Worm (Caenorhabditis elegans) whole organism, L2 larva: ENCODE results near the gene B0280.17.
"Not testable (repeated sequence)": the region's sequence is repeated elsewhere in the genome, so short reads cannot be mapped to it uniquely, and the experiment has no call there.

Source experiments
- C34F6.9 ChIP-seq: fragments of 150-350 bp; optimal IDR thresholded peaks from 2 replicates; lab custom pipeline; 2014; ENCODE audit warnings: missing biosample characterization, missing genetic modification characterization
- Y55F3AM.14 ChIP-seq: fragments of 200-800 bp; sonication (Bioruptor generic); optimal IDR thresholded peaks from 2 replicates; lab custom pipeline; 2018; ENCODE audit warnings: mild to moderate bottlenecking, missing genetic modification characterization, missing compliant biosample characterization
- ZK546.5 ChIP-seq: sonication (generic microtip); optimal IDR thresholded peaks from 2 replicates; lab custom pipeline; 2017; ENCODE audit warnings: missing biosample characterization, missing genetic modification characterization
- aly-2 ChIP-seq: fragments of 150-350 bp; optimal IDR thresholded peaks from 2 replicates; lab custom pipeline; 2014; ENCODE audit warnings: missing biosample characterization, missing genetic modification characterization
- ama-1 ChIP-seq: fragments of 150-350 bp; optimal IDR thresholded peaks from 2 replicates; lab custom pipeline; 2018; ENCODE audit warnings: inconsistent platforms
- blmp-1 ChIP-seq: sonication (generic microtip); optimal IDR thresholded peaks from 2 replicates; lab custom pipeline; 2017; ENCODE audit warnings: missing genetic modification characterization, mild to moderate bottlenecking, missing compliant biosample characterization, antibody characterized with exemption, moderate library complexity; ENCODE audit not compliant: insufficient read depth
- ceh-16 ChIP-seq: fragments of 150-350 bp; optimal IDR thresholded peaks from 2 replicates; lab custom pipeline; 2014; ENCODE audit warnings: missing biosample characterization, missing genetic modification characterization
- ceh-82 ChIP-seq: fragments of 150-350 bp; optimal IDR thresholded peaks from 2 replicates; lab custom pipeline; 2014; ENCODE audit warnings: missing biosample characterization, missing genetic modification characterization
- crh-2 ChIP-seq: sonication (generic microtip); optimal IDR thresholded peaks from 2 replicates; lab custom pipeline; 2017; ENCODE audit warnings: missing biosample characterization, missing genetic modification characterization
- dmd-4 ChIP-seq: sonication (generic microtip); optimal IDR thresholded peaks from 2 replicates; lab custom pipeline; 2017; ENCODE audit warnings: missing biosample characterization, missing genetic modification characterization
- egl-27 ChIP-seq: sonication (generic microtip); optimal IDR thresholded peaks from 3 replicates; lab custom pipeline; 2017; ENCODE audit warnings: missing biosample characterization, missing genetic modification reagents, missing genetic modification characterization
- elt-1 ChIP-seq: fragments of 150-350 bp; optimal IDR thresholded peaks from 2 replicates; lab custom pipeline; 2014; ENCODE audit warnings: missing biosample characterization, missing genetic modification characterization
- elt-3 ChIP-seq: sonication (generic microtip); optimal IDR thresholded peaks from 2 replicates; lab custom pipeline; 2017; ENCODE audit warnings: missing biosample characterization, missing genetic modification characterization
- gmeb-1 ChIP-seq: fragments of 150-350 bp; optimal IDR thresholded peaks from 2 replicates; lab custom pipeline; 2014; ENCODE audit warnings: missing biosample characterization, missing genetic modification characterization
- lin-11 ChIP-seq: fragments of 150-350 bp; sonication (generic microtip); optimal IDR thresholded peaks from 2 replicates; lab custom pipeline; 2014; ENCODE audit warnings: missing biosample characterization, missing genetic modification characterization, inconsistent platforms, mixed read lengths
- lin-13 ChIP-seq: fragments of 150-350 bp; optimal IDR thresholded peaks from 2 replicates; lab custom pipeline; 2014; ENCODE audit warnings: missing biosample characterization, missing genetic modification reagents, missing genetic modification characterization
- lin-39 ChIP-seq: fragments of 150-350 bp; optimal IDR thresholded peaks from 2 replicates; lab custom pipeline; 2014; ENCODE audit warnings: missing biosample characterization, missing genetic modification reagents, missing genetic modification characterization
- lsy-2 ChIP-seq, 2 experiments: fragments of 150-350 bp in 1 of 2; sonication (generic microtip) in 1 of 2; optimal IDR thresholded peaks; 2 replicates each; lab custom pipeline; 2014 to 2017; ENCODE audit warnings: missing biosample characterization in 2 of 2, missing genetic modification characterization in 2 of 2
- mbf-1 ChIP-seq: sonication (generic microtip); optimal IDR thresholded peaks from 2 replicates; lab custom pipeline; 2017; ENCODE audit warnings: missing biosample characterization, missing genetic modification characterization
- mdl-1 ChIP-seq, 2 experiments: fragments of 150-350 bp in 1 of 2; sonication (generic microtip) in 1 of 2; optimal IDR thresholded peaks; 2 replicates each; lab custom pipeline; 2017; ENCODE audit warnings: missing biosample characterization in 2 of 2, missing genetic modification characterization in 2 of 2
- nhr-10 ChIP-seq: sonication (generic microtip); optimal IDR thresholded peaks from 2 replicates; lab custom pipeline; 2017; ENCODE audit warnings: missing biosample characterization, missing genetic modification characterization
- nhr-11 ChIP-seq: fragments of 150-350 bp; optimal IDR thresholded peaks from 2 replicates; lab custom pipeline; 2014; ENCODE audit warnings: missing biosample characterization, missing genetic modification characterization
- nhr-12 ChIP-seq: fragments of 150-350 bp; optimal IDR thresholded peaks from 2 replicates; lab custom pipeline; 2014; ENCODE audit warnings: missing biosample characterization, missing genetic modification characterization
- nhr-129 ChIP-seq: fragments of 150-350 bp; optimal IDR thresholded peaks from 2 replicates; lab custom pipeline; 2014; ENCODE audit warnings: missing biosample characterization, missing genetic modification characterization
- nhr-21 ChIP-seq: fragments of 150-350 bp; optimal IDR thresholded peaks from 2 replicates; lab custom pipeline; 2014; ENCODE audit warnings: missing biosample characterization, missing genetic modification characterization
- nhr-237 ChIP-seq: fragments of 150-350 bp; optimal IDR thresholded peaks from 2 replicates; lab custom pipeline; 2014; ENCODE audit warnings: missing biosample characterization, missing genetic modification characterization
- nhr-6 ChIP-seq: fragments of 150-350 bp; optimal IDR thresholded peaks from 2 replicates; lab custom pipeline; 2014; ENCODE audit warnings: missing biosample characterization, missing genetic modification characterization
- nhr-77 ChIP-seq: fragments of 150-350 bp; optimal IDR thresholded peaks from 2 replicates; lab custom pipeline; 2014; ENCODE audit warnings: missing biosample characterization, missing genetic modification characterization
- peb-1 ChIP-seq: fragments of 150-350 bp; optimal IDR thresholded peaks from 2 replicates; lab custom pipeline; 2014; ENCODE audit warnings: missing biosample characterization, missing genetic modification characterization
- sem-4 ChIP-seq: fragments of 150-350 bp; optimal IDR thresholded peaks from 2 replicates; lab custom pipeline; 2014; ENCODE audit warnings: missing biosample characterization, missing genetic modification reagents, missing genetic modification characterization
- skn-1 ChIP-seq: sonication (generic microtip); optimal IDR thresholded peaks from 2 replicates; lab custom pipeline; 2017; ENCODE audit warnings: missing biosample characterization, missing genetic modification characterization
- sma-3 ChIP-seq: sonication (generic microtip); optimal IDR thresholded peaks from 2 replicates; lab custom pipeline; 2016; ENCODE audit warnings: missing genetic modification reagents, missing genetic modification characterization, missing compliant biosample characterization
- unc-39 ChIP-seq: fragments of 150-350 bp; optimal IDR thresholded peaks from 2 replicates; lab custom pipeline; 2014; ENCODE audit warnings: missing biosample characterization, missing genetic modification characterization
- unc-55 ChIP-seq: fragments of 150-350 bp; sonication (generic microtip); optimal IDR thresholded peaks from 3 replicates; lab custom pipeline; 2014; ENCODE audit warnings: missing biosample characterization, missing genetic modification reagents, missing genetic modification characterization
- unc-62 ChIP-seq: fragments of 150-350 bp; optimal IDR thresholded peaks from 2 replicates; lab custom pipeline; 2014; ENCODE audit warnings: missing biosample characterization, missing genetic modification reagents, missing genetic modification characterization
- zag-1 ChIP-seq: fragments of 150-350 bp; optimal IDR thresholded peaks from 2 replicates; lab custom pipeline; 2014; ENCODE audit warnings: missing biosample characterization, missing genetic modification characterization
- ztf-1 ChIP-seq: fragments of 200-800 bp; sonication (Bioruptor generic); conservative IDR thresholded peaks from 2 replicates; pipeline ENCODE4 v1.3.6; 2022; ENCODE audit warnings: missing genetic modification characterization, missing compliant biosample characterization
- ztf-4 ChIP-seq: fragments of 150-350 bp; optimal IDR thresholded peaks from 2 replicates; lab custom pipeline; 2014; ENCODE audit warnings: missing biosample characterization, missing genetic modification characterization

B0280.17 gene

DNA sequence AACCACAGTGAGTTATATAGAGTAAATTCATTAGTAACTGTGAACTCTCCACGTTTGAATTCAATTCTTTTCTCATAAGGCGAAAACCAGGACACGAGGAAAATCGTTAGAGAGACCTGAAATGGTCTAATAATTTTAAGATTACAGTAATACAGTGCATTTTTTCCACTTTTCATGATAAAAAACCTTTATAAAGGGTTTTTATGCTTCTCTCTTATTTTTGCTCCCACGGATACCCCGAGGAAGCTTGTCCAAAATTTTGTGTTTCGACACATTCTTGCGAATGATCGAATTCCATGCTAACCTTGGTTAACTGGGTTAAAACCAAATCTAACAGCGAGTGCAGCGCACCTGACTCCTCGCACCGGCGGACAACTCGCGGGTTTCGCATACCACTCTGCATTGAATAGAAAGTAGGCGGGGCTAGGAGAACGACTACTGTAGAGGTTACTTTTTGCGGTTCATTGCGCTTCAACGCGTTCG is 4.4 kb upstream of the B0280.17 start (continued):
- TF ChIP-seq zag-1 (tag; lab: Kevin White, UChicago) (no peak), elt-3 (tag; lab: Kevin White, UChicago) (no peak), skn-1 (tag; lab: Kevin White, UChicago) (no peak), sem-4 (tag; lab: Kevin White, UChicago) (no peak), peb-1 (no peak), nhr-237 (no peak), nhr-77 (tag; lab: Kevin White, UChicago) (no peak), ztf-4 (tag; lab: Kevin White, UChicago) (no peak), blmp-1 (no peak), ama-1 (lab: Kevin White, UChicago) (peak; percentile 78), Y55F3AM.14 (GFP tag; lab: Kevin White, UChicago) (no peak), ceh-82 (tag; lab: Kevin White, UChicago) (no peak), nhr-6 (tag; lab: Kevin White, UChicago) (no peak), lin-13 (GFP tag; lab: Kevin White, UChicago) (peak; percentile 17)

DNA sequence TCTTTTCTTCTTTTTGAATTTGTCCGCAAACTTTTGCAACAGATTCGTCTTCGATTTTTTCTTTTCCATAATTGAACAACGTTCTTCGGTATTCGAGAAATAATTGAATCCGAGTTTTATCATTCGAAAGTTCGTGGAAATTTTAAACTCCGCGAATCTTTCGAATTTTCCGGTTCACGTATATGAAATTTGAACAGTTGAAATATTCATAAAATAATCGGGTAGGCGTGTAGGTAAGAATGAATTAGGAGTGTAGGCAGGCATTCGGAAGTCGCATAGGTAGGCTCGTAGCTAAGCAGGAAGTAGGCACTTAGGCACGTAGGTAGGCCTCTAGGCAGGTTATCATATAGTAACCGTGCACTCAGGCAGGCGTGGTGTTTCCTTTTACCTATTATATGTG is 2.3 kb upstream of the B0280.17 start, which contains the start of gene B0280.11:
Gene B0280.11 (minus strand): TSS at position 101 of the 400 bp plus-strand sequence.
- no peak for TF ChIP-seq lin-13 (GFP tag; lab: Kevin White, UChicago)
- TF ChIP-seq blmp-1: no peak
- no peak for TF ChIP-seq skn-1 (tag; lab: Kevin White, UChicago)
- TF ChIP-seq dmd-4 (tag; lab: Kevin White, UChicago): no peak
- TF ChIP-seq peb-1: no peak
- no peak for TF ChIP-seq ZK546.5 (tag; lab: Kevin White, UChicago)

DNA sequence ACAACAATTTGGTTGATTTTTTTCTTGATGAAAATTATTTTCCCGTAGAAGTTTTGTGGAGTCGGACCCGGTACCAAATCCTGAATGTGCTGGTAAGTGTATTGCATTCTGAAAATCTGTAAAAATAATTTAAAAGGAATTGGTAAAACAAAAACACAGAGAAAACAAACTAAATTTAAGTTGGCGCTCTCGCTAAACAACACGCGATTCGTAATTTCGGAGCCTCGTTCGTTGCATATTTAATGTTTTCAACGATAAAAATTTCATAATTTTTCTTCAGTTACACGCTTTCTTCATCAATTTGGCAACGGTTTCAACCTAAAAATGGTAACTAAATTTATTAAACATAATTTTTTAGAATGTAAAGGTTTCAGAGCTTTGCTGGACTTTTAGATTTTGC is 2.4 kb downstream of the B0280.17 start, which contains the start of the genes pot-1 and ggtb-1:
Gene pot-1 (minus strand): TSS at position 120 of the 400 bp plus-strand sequence.
Gene ggtb-1 (plus strand): TSS at position 208 of the 400 bp plus-strand sequence.
- TF ChIP-seq lin-11 (tag; lab: Kevin White, UChicago) (no peak), unc-55 (GFP tag; lab: Kevin White, UChicago) (peak; percentile 55), egl-27 (no peak), nhr-77 (tag; lab: Kevin White, UChicago) (no peak), mdl-1 (tag; optimal IDR thresholded peaks at IDR 0.05; lab: Kevin White, UChicago) (no peak), aly-2 (tag; lab: Kevin White, UChicago) (no peak), nhr-11 (tag; lab: Kevin White, UChicago) (no peak), peb-1 (no peak), blmp-1 (no peak), lsy-2 (tag; optimal IDR thresholded peaks at IDR 0.05; lab: Kevin White, UChicago) (peak in 1 of 2 experiments; percentile 35), nhr-12 (no peak), ztf-4 (tag; lab: Kevin White, UChicago) (no peak), nhr-129 (tag; lab: Kevin White, UChicago) (no peak), C34F6.9 (tag; lab: Kevin White, UChicago) (peak; percentile 47), crh-2 (no peak), nhr-10 (tag; lab: Kevin White, UChicago) (no peak), ama-1 (lab: Kevin White, UChicago) (no peak), gmeb-1 (tag; lab: Kevin White, UChicago) (peak; percentile 7)

DNA sequence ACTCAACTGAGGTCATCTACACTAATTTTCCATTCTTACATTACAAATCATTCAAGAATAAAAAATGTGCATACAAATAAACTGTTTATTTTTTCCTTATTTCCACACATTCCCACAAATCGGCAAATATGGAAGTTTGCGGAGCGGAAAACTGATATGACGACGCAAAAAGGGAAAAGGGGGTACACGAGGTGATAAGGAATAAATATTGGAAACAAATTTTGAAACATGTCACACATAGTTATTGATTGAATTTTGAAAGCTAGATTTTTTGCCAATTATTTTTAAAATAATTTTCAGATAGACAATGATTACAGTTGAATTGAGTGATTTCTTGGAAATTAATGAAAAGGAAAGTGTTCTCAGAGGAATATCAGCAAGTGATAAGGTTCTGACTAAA is 7.3 kb downstream of the B0280.17 start, which contains the start of gene viro-2:
Gene viro-2 (plus strand): TSS at position 301 of the 400 bp plus-strand sequence.
- not testable (repeated sequence) for TF ChIP-seq unc-55 (GFP tag; lab: Kevin White, UChicago); unc-62 (GFP tag; lab: Kevin White, UChicago); nhr-11 (tag; lab: Kevin White, UChicago)

DNA sequence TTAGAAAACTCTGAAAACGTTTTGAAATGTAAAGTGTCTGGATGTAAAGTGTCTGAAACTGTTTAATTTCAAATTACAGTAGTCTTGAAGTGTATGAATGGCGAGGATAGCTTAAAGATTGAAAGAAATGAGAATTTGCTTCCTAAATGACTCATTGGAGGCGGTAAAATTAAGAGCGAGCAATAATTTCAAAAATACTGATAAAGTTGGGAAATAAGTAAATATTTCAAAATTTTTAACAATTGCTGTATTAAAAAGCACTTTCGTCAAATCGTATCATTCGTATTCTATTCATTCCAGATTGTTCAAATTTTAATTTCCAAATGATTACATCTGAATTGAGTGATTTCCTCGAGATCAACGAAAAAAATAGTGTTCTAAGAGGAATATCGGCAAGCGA is 11.6 kb downstream of the B0280.17 start, which contains the start of gene B0280.2:
Gene B0280.2 (plus strand): TSS at position 301 of the 400 bp plus-strand sequence.
- TF ChIP-seq lin-39 (tag; lab: Kevin White, UChicago) (no peak), sma-3 (GFP tag; lab: Kevin White, UChicago) (no peak), unc-62 (GFP tag; lab: Kevin White, UChicago) (no peak), mbf-1 (no peak), nhr-21 (tag; lab: Kevin White, UChicago) (no peak), ztf-1 (no peak), unc-39 (no peak), sem-4 (tag; lab: Kevin White, UChicago) (no peak), elt-1 (tag; lab: Kevin White, UChicago) (no peak), lin-13 (GFP tag; lab: Kevin White, UChicago) (no peak), nhr-129 (tag; lab: Kevin White, UChicago) (no peak), nhr-12 (no peak), nhr-6 (tag; lab: Kevin White, UChicago) (no peak), ceh-16 (tag; lab: Kevin White, UChicago) (no peak)
- TF ChIP-seq, all 48 proteins: peak for 0
